Fruit fly (Drosophila melanogaster): ENCODE data around the gene CG4119.

Gene CG4119

dm6 chrX:5677400-5678177, 11.7 kb downstream of the CG4119 start (continued):
- TF ChIP-seq CG10209 (GFP tag; optimal IDR thresholded peaks at IDR 0.05) (peak; percentile 95), Kr (GFP tag; optimal IDR thresholded peaks at IDR 0.05) (peak; percentile 92), tll (GFP tag; optimal IDR thresholded peaks at IDR 0.05) (peak in 1 of 2 experiments; percentile 56), H2.0 (GFP tag; IDR thresholded peaks at IDR 0.05) (peak; percentile 67), dm (GFP tag; optimal IDR thresholded peaks at IDR 0.05) (peak; percentile 54), run (tag; optimal IDR thresholded peaks at IDR 0.05) (peak; percentile 83), CG11560 (tag; IDR thresholded peaks at IDR 0.05) (no peak), Hand (GFP tag; optimal IDR thresholded peaks at IDR 0.05) (peak; percentile 79), CG12942 (GFP tag; optimal IDR thresholded peaks at IDR 0.05) (peak; percentile 81), ERR (GFP tag; optimal IDR thresholded peaks at IDR 0.05) (peak; percentile 80), CG8765 (GFP tag; IDR thresholded peaks at IDR 0.05) (0 out of 2 replicates have a peak, but pooled peaks have one; percentile 20), CG12769 (tag; optimal IDR thresholded peaks at IDR 0.05) (peak; percentile 94), Asciz (GFP tag; optimal IDR thresholded peaks at IDR 0.05) (peak; percentile 99), gsb (GFP tag; IDR thresholded peaks at IDR 0.05) (peak; percentile 87), gcm (GFP tag; optimal IDR thresholded peaks at IDR 0.05) (peak; percentile 92), HmgZ (tag; optimal IDR thresholded peaks at IDR 0.05) (peak; percentile 96), tna (GFP tag; IDR thresholded peaks at IDR 0.05; ENCODE audit: partially characterized antibody) (no peak), CG11696 (GFP tag; IDR thresholded peaks at IDR 0.05) (peak; percentile 95), toy (GFP tag; IDR thresholded peaks at IDR 0.05) (peak; percentile 85), CG5953 (GFP tag; IDR thresholded peaks at IDR 0.05) (peak; percentile 91), salm (tag; optimal IDR thresholded peaks at IDR 0.05) (peak; percentile 94), CG7745 (tag; optimal IDR thresholded peaks at IDR 0.05) (peak; percentile 95), kay (GFP tag; optimal IDR thresholded peaks at IDR 0.05) (peak; percentile 88), NK7.1 (GFP tag; optimal IDR thresholded peaks at IDR 0.05) (peak; percentile 92), CG17802 (tag; optimal IDR thresholded peaks at IDR 0.05) (peak; percentile 55), Atf6 (GFP tag; IDR thresholded peaks at IDR 0.05) (peak; percentile 94), CG12299 (tag; optimal IDR thresholded peaks at IDR 0.05) (peak; percentile 95), hb (GFP tag; IDR thresholded peaks at IDR 0.05; ENCODE audit: partially characterized antibody) (no peak), CG8478 (optimal IDR thresholded peaks at IDR 0.05) (no peak), Ada2b (GFP tag; IDR thresholded peaks at IDR 0.05) (peak; percentile 68), Meics (GFP tag; optimal IDR thresholded peaks at IDR 0.05) (peak; percentile 92), CG1602 (GFP tag; optimal IDR thresholded peaks at IDR 0.05) (peak; percentile 83), CG7963 (GFP tag; IDR thresholded peaks at IDR 0.05; ENCODE audit: partially characterized antibody) (no peak), CG3065 (GFP tag; optimal IDR thresholded peaks at IDR 0.05) (peak; percentile 65), CG18599 (GFP tag; optimal IDR thresholded peaks at IDR 0.05) (peak; percentile 95), bab2 (GFP tag; optimal IDR thresholded peaks at IDR 0.05) (peak; percentile 97), btn (GFP tag; optimal IDR thresholded peaks at IDR 0.05) (peak; percentile 88), CG13296 (GFP tag; optimal IDR thresholded peaks at IDR 0.05) (peak; percentile 97), Med (GFP tag) (peak; percentile 98), CG17612 (GFP tag; IDR thresholded peaks at IDR 0.05) (peak; percentile 78), Nf-YA (GFP tag; IDR thresholded peaks at IDR 0.05) (peak; percentile 92), chn (GFP tag; optimal IDR thresholded peaks at IDR 0.05) (peak; percentile 71), Ptx1 (GFP tag; IDR thresholded peaks at IDR 0.05) (peak; percentile 30; the same call in 1 of the 2 replicates), Nf-YC (tag; optimal IDR thresholded peaks at IDR 0.05) (peak; percentile 77), CG11398 (GFP tag; optimal IDR thresholded peaks at IDR 0.05) (peak; percentile 91), Lim3 (GFP tag; IDR thresholded peaks at IDR 0.05) (no peak), Camta (GFP tag; optimal IDR thresholded peaks at IDR 0.05) (peak; percentile 95), nom (GFP tag; optimal IDR thresholded peaks at IDR 0.05) (peak; percentile 39), CG14860 (GFP tag; IDR thresholded peaks at IDR 0.05; ENCODE audit: partially characterized antibody) (no peak)

Measured in whole organism, embryonic.